Fruit fly (Drosophila melanogaster): ENCODE measurements around the gene Prestin.

The Prestin gene

dm6 chr3L:17856655-17857479 is 50.7 kb downstream of the Prestin start, which contains the start of gene CG5535 (continued):
- TF ChIP-seq Doc3 (GFP tag; IDR thresholded peaks at IDR 0.05; ENCODE audit: partially characterized antibody) (no peak), PHDP (tag; optimal IDR thresholded peaks at IDR 0.05) (peak; percentile 74), Asciz (GFP tag; optimal IDR thresholded peaks at IDR 0.05) (peak; percentile 69), Hr51 (GFP tag; optimal IDR thresholded peaks at IDR 0.05) (peak in 1 of 2 experiments; percentile 82), CG11247 (GFP tag; IDR thresholded peaks at IDR 0.05) (peak; percentile 24), CG3726 (GFP tag; IDR thresholded peaks at IDR 0.05) (no peak; the same call in 2 of the 3 replicates), HLH54F (GFP tag; optimal IDR thresholded peaks at IDR 0.05) (peak; percentile 43), Hmx (GFP tag; optimal IDR thresholded peaks at IDR 0.05) (peak; percentile 44), sqz (GFP tag; optimal IDR thresholded peaks at IDR 0.05) (no peak), Hey (tag; optimal IDR thresholded peaks at IDR 0.05) (no peak), chn (GFP tag; optimal IDR thresholded peaks at IDR 0.05) (peak; percentile 48), gem (tag; optimal IDR thresholded peaks at IDR 0.05) (peak; percentile 90), sima (GFP tag; optimal IDR thresholded peaks at IDR 0.05) (no peak), cas (GFP tag; IDR thresholded peaks at IDR 0.05) (peak; percentile 26; the same call in 1 of the 2 replicates), CG13894 (tag; optimal IDR thresholded peaks at IDR 0.05) (peak; percentile 40), CG2129 (GFP tag; IDR thresholded peaks at IDR 0.05; ENCODE audit: partially characterized antibody) (no peak), nau (GFP tag; optimal IDR thresholded peaks at IDR 0.05) (no peak), Deaf1 (tag; optimal IDR thresholded peaks at IDR 0.05) (peak; percentile 45), Sox102F (GFP tag; optimal IDR thresholded peaks at IDR 0.05) (peak; percentile 80), CG1832 (GFP tag; optimal IDR thresholded peaks at IDR 0.05) (no peak), CG2116 (GFP tag; optimal IDR thresholded peaks at IDR 0.05) (peak; percentile 32), dimm (GFP tag; IDR thresholded peaks at IDR 0.05) (no peak), CG4328 (GFP tag; optimal IDR thresholded peaks at IDR 0.05) (peak; percentile 73), zen (tag; optimal IDR thresholded peaks at IDR 0.05) (peak; percentile 59), CG9609 (GFP tag; optimal IDR thresholded peaks at IDR 0.05) (peak; percentile 25), CG14014 (GFP tag; IDR thresholded peaks at IDR 0.05) (peak; percentile 80), CG12155 (GFP tag; optimal IDR thresholded peaks at IDR 0.05) (peak; percentile 61), CTCF (GFP tag; optimal IDR thresholded peaks at IDR 0.05) (peak; percentile 7), nerfin-2 (GFP tag; IDR thresholded peaks at IDR 0.05; ENCODE audit: partially characterized antibody) (no peak; the same call in 1 of the 2 replicates), Stat92E (GFP tag; optimal IDR thresholded peaks at IDR 0.05) (peak in 1 of 3 experiments; percentile 12), MTF-1 (GFP tag; optimal IDR thresholded peaks at IDR 0.05; ENCODE audit: borderline replicate concordance) (peak; percentile 59), CG33557 (GFP tag; optimal IDR thresholded peaks at IDR 0.05) (peak; percentile 79), CG12769 (tag; optimal IDR thresholded peaks at IDR 0.05) (peak; percentile 75), CG7745 (tag; optimal IDR thresholded peaks at IDR 0.05) (no peak), Nf-YA (GFP tag; IDR thresholded peaks at IDR 0.05) (peak; percentile 29; the same call in 1 of the 2 replicates), yki (optimal IDR thresholded peaks at IDR 0.05) (no peak), CG34422 (GFP tag; IDR thresholded peaks at IDR 0.05) (peak; percentile 62), Hr39 (optimal IDR thresholded peaks at IDR 0.05) (no peak), ara (GFP tag; IDR thresholded peaks at IDR 0.05) (peak; percentile 62), CG2712 (tag; optimal IDR thresholded peaks at IDR 0.05) (peak; percentile 86), Aef1 (GFP tag; IDR thresholded peaks at IDR 0.05) (peak; percentile 44), Antp (GFP tag; optimal IDR thresholded peaks at IDR 0.05) (peak; percentile 73), CG6254 (GFP tag; optimal IDR thresholded peaks at IDR 0.05) (peak; percentile 41), CG14710 (tag; optimal IDR thresholded peaks at IDR 0.05) (peak; percentile 92), NC2β (GFP tag; optimal IDR thresholded peaks at IDR 0.05) (peak; percentile 58), btn (GFP tag; optimal IDR thresholded peaks at IDR 0.05) (no peak), ind (GFP tag; optimal IDR thresholded peaks at IDR 0.05) (peak; percentile 60), D19B (GFP tag; optimal IDR thresholded peaks at IDR 0.05) (peak; percentile 49), CG11504 (tag; optimal IDR thresholded peaks at IDR 0.05) (peak; percentile 90)
